Worm (Caenorhabditis elegans) whole organism, dauer: ENCODE results near the gene F54H5.3.
"Not testable (repeated sequence)": the region's sequence is repeated elsewhere in the genome, so short reads cannot be mapped to it uniquely, and the experiment has no call there.

Experiments
- unc-62 ChIP-seq: sonication (generic microtip); optimal IDR thresholded peaks from 2 replicates; lab custom pipeline; 2017; ENCODE audit warnings: missing biosample characterization, missing genetic modification reagents, missing genetic modification characterization

Gene F54H5.3

DNA sequence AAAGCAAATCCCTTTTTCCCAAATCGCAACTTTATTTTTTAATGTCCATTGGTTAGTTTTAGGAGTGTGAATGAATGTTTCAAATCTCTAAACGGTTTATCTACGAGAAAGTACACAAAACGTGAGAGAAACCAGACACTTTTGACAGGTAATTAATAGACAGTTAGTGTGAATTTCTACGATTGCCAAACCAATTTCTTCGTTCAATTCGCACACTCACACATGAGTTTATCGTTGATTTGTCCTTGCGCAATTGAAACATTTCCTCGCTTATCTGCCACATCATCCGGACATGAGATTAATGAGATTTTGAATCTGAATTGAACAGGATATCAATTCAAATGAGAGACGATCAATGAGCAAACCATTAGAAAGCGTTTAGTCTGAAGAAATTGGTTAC, 11.7 kb upstream of the F54H5.3 start:
- no peak for TF ChIP-seq unc-62 (GFP tag; lab: Kevin White, UChicago)

DNA sequence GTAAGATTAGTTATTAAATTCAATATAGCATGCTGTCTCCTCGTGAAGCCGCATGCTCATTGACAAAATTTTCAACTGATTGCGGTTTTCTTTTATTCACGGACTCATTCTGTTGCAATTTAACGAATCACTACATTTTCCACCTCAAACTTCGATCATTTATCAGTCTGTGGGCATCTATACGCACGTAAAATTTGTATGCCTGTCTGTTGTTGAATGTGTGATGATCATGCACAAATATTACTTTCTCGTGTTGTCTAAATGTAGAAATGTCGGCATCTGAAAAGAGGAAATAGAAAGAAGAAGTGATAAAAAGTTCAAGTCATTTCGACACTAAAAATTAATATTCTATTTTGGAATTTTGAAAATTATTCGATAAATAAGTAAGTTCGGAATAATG, 9.4 kb upstream of the F54H5.3 start:
- TF ChIP-seq unc-62 (GFP tag; lab: Kevin White, UChicago) = no peak

DNA sequence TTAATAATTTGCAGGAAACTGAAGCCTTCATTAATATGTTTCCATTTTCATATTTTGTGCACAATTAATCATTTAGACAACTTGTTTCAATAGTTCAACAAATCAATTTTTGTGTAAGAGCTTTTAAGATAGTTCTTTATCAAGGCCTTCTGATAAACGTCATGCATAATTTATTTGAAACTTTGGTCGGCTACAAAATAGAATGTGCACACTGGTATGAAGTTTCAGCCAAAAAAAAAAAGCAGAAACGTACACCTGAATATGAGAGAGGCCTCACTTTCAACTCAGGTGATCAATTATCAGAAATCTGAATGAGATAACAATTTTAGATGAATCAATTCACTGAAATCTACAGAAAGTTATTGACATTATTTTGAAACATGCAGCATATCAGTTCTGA, 7.5 kb upstream of the F54H5.3 start:
- no peak for TF ChIP-seq unc-62 (GFP tag; lab: Kevin White, UChicago)

DNA sequence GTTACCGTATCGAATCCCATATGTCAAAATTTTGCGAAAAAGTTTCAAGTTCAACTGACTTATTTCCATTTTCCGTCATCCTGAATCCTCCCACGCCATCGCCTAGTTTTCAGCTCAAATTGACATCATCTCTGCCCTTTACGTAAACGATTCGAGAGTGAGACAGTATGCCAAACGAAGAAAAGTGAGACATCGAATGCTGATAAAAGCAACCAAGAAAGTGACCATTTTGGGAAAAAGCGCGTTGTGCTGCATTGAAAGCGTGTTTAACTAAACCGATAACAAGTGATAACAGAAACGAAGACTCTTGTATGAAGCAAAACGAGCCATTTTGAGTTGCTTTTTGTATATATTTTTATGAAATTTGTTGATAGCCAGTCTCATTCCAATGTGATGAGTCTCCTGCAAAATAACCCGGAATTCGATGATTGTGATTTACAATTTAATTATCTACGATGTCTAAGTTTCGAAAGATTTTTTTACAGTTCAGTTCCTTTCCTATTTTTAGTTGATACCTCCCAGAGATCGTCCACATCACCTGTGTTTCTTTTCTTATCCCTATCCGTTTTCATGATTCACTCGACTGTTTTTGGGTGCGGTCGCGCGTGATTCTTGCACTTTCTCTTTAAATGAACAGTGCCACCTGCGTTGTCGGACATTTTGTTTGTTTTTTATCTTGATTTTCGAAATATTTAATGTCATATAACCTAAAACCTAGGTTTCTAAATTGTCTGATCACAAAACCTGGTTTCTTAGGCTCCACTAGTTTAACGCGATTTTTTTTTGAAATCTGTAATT, 6.6 kb upstream of the F54H5.3 start:
- TF ChIP-seq unc-62 (GFP tag; lab: Kevin White, UChicago) = no peak

DNA sequence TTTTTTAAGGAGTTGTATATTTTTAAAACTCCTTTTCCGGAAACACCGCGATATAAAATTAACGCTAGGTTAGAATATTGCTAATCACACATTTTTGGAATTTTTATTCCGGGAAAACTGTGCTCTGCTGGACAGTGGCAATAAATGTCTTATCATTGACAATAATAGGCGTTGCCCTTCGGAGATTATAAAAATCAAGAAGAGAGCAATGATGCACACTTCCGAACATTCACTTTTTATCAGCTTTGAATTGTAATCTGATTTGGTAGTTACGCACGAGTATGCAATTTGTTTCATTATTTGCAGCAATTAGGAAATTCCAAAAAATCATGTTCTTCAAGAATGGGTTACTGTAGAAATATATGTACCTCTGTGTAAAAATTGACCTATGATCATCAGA, 5.9 kb upstream of the F54H5.3 start:
- TF ChIP-seq unc-62 (GFP tag; lab: Kevin White, UChicago) = no peak

DNA sequence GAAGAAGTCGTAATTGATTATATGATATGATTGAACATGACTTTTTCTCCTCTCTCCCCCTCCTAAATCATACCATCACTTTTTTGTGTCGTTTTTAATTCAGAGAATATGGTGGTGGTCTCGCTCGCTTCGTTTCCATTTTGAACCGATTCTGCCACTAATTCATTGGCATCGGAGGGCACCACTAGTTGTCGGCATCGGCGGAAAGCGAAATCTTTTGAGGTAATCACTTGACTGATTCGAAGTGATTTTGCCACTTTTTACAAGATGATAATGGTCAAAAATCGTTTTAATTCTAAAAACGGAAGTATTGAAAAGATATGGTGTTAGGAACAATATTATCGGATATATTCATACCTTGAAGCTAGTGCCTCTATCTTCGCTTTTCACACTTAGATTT, 5.2 kb upstream of the F54H5.3 start, which contains the start of gene klf-3:
klf-3 (plus strand) TSS at position 109 of the 400 bp plus-strand sequence.
- no peak for TF ChIP-seq unc-62 (GFP tag; lab: Kevin White, UChicago)

DNA sequence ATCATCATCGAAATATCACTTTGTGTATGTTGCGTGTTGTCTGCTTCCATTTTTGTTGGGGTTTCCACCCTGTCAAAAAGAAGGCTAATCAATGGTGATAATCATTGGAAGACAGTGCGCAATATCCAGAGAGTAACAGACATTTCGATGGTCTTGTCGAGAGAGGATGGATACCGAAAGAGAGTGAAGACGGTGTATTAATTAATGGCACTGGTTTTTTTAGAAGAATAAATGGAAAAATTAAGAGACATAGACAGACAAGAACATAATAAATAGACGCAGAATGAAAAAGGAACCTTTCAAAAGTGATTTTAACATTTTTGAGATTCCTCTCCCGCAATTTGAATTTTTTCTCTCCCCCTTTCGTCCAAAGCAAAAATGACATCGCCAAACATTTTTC, 3.0 kb upstream of the F54H5.3 start:
- TF ChIP-seq unc-62 (GFP tag; lab: Kevin White, UChicago) = no peak

DNA sequence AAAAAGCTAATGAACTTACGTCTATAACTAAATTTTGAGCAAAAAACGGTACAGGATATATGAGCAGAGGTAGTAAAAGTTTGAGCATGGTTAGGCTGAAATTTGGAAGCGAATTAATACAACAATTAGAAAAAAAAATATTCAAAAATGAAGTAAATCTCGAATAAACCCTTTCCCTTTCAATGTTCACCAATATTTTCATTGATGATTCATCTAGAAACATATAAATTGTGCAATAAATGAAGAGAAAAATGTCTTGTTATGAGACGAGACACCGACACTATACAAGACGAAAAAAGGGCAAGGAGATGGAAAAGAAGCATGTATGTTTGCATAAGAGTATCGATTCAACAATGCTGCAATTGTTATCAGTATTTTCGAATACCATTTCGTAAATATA, 3.3 kb downstream of the F54H5.3 start, which contains the start of gene F54H5.14:
F54H5.14 (minus strand) TSS at position 101 of the 400 bp plus-strand sequence.
- TF ChIP-seq unc-62 (GFP tag; lab: Kevin White, UChicago) = no peak

DNA sequence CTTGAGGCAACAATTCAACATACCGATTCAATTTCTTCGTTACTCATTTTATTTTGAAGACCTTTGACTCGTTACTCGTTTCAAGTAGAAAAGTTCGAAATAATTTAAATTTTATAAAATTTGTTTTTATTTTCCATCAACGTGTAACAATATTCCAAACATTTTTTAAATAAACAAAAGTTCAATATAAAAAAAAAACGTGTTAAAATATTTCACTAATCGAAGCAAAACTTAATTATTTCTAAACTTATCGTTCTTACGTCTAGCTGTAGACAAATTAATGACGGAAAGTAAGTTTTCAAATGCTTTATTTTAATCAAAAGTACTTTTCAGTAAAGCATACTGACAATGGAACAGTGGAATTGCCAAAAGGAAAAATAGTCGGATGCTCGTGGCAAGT, 5.2 kb downstream of the F54H5.3 start, which contains the start of the genes F54H5.5 and F54H5.2:
F54H5.5 (minus strand) TSS at position 101 of the 400 bp plus-strand sequence.
F54H5.2 (plus strand) TSS at position 303 of the 400 bp plus-strand sequence.
- not testable (repeated sequence) for TF ChIP-seq unc-62 (GFP tag; lab: Kevin White, UChicago)

DNA sequence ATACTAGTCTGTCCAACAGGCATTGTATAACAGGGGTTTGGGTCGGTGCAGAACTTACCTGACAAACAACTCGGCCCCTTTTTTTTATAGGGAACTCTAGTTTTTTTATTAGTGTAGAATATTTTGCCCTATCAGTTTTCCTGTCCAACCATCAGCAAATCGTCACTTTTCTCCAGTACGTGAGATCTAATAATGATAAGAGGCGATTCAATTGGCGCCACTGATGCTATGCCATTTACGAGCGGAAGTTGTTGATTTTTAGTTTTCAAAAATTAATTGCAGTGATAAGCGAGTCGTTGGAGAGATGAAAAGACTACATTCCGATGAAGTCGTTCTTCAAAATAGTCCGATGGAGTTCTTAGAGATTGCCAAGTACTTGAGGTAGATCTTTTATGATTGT, 6.4 kb downstream of the F54H5.3 start:
- no peak for TF ChIP-seq unc-62 (GFP tag; lab: Kevin White, UChicago)

DNA sequence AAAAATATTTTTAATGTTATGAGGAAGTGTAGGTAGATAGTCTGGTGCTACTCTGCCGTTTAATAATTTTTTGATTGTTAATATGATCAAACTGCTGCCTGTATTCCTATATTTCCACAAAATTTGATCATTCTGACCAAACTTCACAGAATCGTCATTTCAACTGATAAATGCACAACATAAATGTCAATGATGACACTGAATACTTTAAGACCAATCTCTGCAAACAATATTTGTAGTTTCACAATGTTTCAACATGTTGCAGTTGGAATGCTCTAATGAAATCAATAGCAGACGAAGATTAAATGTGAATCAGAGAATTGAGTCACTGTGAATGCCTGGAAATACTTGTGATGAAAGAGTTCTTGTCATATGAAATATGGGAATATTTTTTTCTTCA, 7.8 kb downstream of the F54H5.3 start:
- no peak for TF ChIP-seq unc-62 (GFP tag; lab: Kevin White, UChicago)

DNA sequence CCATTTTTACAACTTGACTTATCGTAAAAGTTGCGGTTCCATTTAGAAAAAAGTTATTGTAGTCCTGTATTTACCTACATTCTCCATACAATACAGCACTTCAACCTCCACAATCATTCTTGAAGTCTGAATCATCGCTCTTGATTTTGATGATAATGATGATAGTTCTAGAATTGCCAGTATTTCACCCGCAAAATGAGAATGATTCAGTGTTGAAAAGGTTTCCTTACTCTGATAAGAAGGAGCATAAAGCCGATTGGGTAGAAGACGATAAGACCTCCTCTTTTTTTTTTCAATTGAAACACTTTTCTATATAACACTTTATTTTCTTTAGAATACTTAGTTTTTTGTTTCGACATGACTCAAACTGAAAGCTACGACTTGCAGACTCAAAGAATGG, 8.8 kb downstream of the F54H5.3 start, which contains the start of gene T19D12.4:
T19D12.4 (plus strand) TSS at position 295 of the 400 bp plus-strand sequence.
- no peak for TF ChIP-seq unc-62 (GFP tag; lab: Kevin White, UChicago)

DNA sequence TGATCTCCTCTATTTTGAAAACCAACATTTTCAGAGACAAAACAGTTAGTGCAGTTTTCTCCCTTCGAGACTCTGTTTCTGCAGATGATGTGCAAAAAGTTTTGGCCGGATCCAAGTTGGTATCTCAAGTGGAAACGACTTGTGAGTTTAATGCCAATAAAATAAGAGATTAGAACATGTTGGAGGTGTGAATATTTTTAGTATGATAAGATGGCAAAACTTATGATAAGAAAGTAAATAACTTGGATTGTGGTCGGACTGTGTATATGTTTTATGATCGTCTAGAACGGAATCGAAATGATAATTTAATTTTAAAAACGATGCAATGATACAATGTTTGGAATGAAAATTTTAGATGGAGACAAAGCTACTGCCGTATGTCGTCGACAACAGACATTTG, 10.0 kb downstream of the F54H5.3 start:
- no peak for TF ChIP-seq unc-62 (GFP tag; lab: Kevin White, UChicago)

DNA sequence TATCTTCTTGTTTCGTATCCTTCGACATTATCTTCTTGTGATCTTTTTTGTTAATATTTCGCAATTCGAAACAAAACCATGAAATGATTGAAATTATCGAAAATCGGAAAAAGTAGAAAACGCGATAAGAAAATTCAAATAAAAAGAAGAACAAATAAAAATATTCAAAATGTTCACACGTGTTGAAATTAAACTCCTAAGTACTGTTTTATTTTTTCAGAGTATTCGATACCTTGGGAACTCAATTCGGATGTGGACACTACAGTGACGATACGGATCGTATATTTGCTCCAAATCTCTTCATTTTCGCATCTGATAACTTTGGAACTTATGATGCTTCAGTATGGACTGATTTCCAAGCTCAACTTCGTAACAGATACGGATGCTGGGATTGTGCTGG, 14.2 kb downstream of the F54H5.3 start, which contains the start of gene T19D12.5:
T19D12.5 (minus strand) TSS at position 101 of the 400 bp plus-strand sequence.
- TF ChIP-seq unc-62 (GFP tag; lab: Kevin White, UChicago) = no peak

DNA sequence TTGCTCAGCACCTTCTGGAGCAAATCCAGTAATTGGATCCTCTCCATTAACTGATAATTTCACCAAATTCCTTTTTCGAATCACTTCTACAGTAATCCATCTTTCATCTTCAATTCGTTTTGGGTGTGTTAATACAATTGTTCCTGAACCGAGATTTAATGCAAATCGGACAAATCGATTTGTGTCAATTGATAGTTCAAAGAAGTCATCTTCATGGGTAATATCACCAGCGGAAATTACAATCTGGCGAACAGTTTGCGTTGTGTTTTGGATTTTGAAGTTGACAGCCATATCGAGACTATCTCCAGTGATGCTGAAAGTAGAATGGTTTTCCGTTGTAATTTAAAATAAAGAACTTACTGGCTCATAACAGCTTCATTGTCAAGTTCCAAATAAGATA, 15.9 kb downstream of the F54H5.3 start:
- no peak for TF ChIP-seq unc-62 (GFP tag; lab: Kevin White, UChicago)

DNA sequence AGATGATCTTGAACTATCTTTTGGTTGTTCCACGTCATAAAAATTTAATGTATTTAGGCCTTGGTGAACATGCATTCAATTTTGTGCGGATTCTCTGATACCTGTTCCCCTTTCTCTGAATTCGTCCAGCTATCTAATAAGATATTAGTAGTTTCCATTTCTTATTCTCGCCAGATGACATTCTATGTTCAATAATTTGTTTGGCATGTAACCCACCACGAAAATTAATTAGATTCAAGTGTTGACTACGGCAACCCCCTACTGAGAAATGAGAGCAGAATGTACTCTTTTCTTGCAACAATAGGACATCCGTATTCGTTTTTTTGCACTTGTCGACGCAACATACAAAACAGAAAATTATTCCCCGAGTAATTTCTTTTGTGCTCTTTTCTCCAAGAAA, 20.2 kb downstream of the F54H5.3 start:
- no peak for TF ChIP-seq unc-62 (GFP tag; lab: Kevin White, UChicago)

DNA sequence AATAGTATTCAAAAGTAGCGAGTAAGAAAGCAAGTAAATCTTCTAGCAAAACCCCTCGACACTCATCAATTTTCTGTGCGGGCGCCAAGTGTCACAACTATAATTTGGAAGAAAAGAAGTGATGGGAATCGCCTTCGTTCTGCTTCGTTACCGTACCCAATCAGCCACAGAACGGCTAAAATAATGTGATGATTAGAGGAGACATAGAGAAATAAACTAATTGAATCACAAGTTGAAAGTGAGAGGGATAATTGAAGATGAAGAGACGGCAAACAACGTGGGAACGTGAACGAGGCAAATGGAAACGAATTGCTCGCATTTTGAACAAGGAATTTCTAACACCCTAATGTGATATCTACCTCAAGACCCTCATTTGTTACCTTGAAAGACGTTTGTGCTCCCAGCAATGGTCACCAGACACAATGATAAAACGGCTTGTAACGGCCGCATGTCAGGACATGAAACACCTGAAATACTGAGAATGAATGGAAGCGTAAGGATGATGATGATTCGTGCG, 20.7 kb downstream of the F54H5.3 start, which contains the start of gene T19D12.6:
T19D12.6 (minus strand) TSS at position 467 of the 517 bp plus-strand sequence.
- no peak for TF ChIP-seq unc-62 (GFP tag; lab: Kevin White, UChicago)
